Worm (Caenorhabditis elegans): ENCODE data around the gene K09C4.4.

Gene K09C4.4

DNA sequence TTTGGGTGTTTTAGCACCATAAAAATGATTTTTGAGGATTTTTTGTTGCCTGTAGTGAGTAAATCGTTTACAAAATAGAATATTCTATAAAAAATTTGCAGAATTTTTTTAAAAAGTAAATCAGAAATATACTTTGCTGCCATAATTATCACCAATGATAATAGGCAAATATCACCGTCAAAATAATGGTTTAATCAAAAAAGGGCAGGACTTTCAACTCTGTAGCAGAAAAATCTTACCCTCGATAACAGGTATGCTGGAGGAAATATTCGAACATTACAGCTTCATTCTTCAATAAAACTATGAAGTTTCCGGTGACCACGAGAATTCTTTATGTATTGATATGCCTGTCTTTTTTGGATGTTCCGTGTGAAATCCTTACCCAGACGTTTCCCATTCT, at the start of gene K09C4.4:
K09C4.4 (plus strand) TSS at position 301 of the 400 bp plus-strand sequence.
- no peak for TF ChIP-seq elt-3 (tag; optimal IDR thresholded peaks at IDR 0.05)
- no peak for TF ChIP-seq ceh-9 (tag; optimal IDR thresholded peaks at IDR 0.05)

DNA sequence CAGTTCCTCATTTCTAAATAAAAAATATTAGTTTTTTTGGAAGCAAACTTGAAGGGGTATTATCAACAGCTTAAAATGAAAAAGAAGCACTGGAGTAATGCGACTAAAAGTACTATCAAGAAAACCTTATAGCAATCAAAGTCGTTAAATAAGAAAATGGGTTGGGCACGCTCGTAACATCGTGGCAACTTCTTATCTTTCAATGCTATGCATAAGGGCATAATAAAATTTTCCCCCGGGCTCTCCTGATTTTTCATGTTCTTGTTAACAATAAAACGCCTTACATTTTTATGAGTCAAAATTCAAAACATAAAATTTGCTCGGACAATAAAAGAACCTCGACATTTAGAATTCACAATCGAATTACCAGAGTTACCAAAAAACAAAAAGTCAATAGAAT, 45.7 kb upstream of the K09C4.4 start, which contains the start of gene irg-7:
irg-7 (minus strand) TSS at position 23 of the 400 bp plus-strand sequence.
- TF ChIP-seq sea-2 (GFP tag; optimal IDR thresholded peaks at IDR 0.05) (no peak), pqm-1 (tag; optimal IDR thresholded peaks at IDR 0.05) (peak; percentile 74), elt-2 (tag; optimal IDR thresholded peaks at IDR 0.05) (peak; percentile 79)

DNA sequence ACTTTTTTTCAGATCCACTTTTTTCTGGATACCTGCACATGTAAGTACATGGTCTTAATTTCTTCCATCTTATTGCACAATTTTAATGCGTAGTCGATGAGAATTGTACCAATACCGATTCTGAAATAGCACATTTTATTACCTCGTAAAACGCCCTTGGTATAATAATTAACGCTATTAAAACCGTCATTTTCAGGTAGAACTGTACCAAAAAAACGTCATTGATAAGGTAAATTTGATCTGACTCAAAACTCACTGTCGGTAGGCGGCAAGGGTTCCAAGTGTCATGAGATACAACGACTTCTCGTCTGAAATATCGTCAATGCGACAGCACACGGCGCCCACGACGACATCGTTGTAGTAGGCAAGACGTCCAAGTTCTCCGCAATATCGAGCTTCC, 44.9 kb upstream of the K09C4.4 start:
- TF ChIP-seq nhr-12 (tag; optimal IDR thresholded peaks at IDR 0.05) (no peak), ceh-28 (tag; optimal IDR thresholded peaks at IDR 0.05) (no peak), elt-2 (tag; optimal IDR thresholded peaks at IDR 0.05) (peak; percentile 65), nhr-77 (tag; optimal IDR thresholded peaks at IDR 0.05) (no peak), lsy-12 (tag; optimal IDR thresholded peaks at IDR 0.05) (no peak), pqm-1 (tag; optimal IDR thresholded peaks at IDR 0.05) (peak; percentile 23), mml-1 (tag; optimal IDR thresholded peaks at IDR 0.05) (no peak), unc-39 (tag; optimal IDR thresholded peaks at IDR 0.05) (no peak), aly-2 (tag; optimal IDR thresholded peaks at IDR 0.05) (no peak), nhr-28 (tag; optimal IDR thresholded peaks at IDR 0.05) (no peak), nhr-25 (tag; optimal IDR thresholded peaks at IDR 0.05) (no peak)

DNA sequence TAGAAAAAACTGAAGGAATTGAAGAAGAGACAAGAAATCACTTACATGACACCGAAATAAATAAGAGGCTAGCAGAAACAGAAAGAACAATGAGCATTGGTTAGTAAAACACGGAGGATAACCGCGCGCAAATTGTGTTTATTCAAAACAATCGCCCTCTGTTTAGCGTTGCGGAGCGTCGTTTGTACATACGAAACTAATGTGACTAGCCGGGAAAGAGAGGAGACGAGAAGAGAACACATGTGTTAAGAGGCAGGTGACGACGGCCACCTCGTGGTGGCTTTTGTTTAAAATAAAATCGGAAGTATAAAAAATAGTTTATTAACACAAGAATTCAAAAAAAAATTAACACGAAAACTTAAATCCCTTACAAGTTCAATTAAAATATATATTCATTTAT, 43.5 kb upstream of the K09C4.4 start, which contains the start of gene F40F4.7:
F40F4.7 (minus strand) TSS at position 122 of the 400 bp plus-strand sequence.
- TF ChIP-seq lin-15B (tag; optimal IDR thresholded peaks at IDR 0.05) (peak; percentile 35), unc-39 (tag; optimal IDR thresholded peaks at IDR 0.05) (no peak), mdl-1 (tag; optimal IDR thresholded peaks at IDR 0.05) (no peak), nhr-11 (tag; optimal IDR thresholded peaks at IDR 0.05) (no peak), unc-62 (GFP tag; optimal IDR thresholded peaks at IDR 0.05) (no peak), egl-27 (tag; optimal IDR thresholded peaks at IDR 0.05) (no peak), nhr-23 (tag; optimal IDR thresholded peaks at IDR 0.05) (peak; percentile 49), ceh-28 (tag; optimal IDR thresholded peaks at IDR 0.05) (no peak), egl-5 (tag; optimal IDR thresholded peaks at IDR 0.05) (peak; percentile 74), pqm-1 (tag; optimal IDR thresholded peaks at IDR 0.05) (peak; percentile 39), nhr-25 (tag; optimal IDR thresholded peaks at IDR 0.05) (peak; percentile 47), nhr-67 (tag; optimal IDR thresholded peaks at IDR 0.05) (no peak), elt-2 (tag; optimal IDR thresholded peaks at IDR 0.05) (peak; percentile 59), hmg-11 (tag; optimal IDR thresholded peaks at IDR 0.05) (peak; percentile 20), ZK546.5 (tag; optimal IDR thresholded peaks at IDR 0.05) (no peak), lsy-12 (tag; optimal IDR thresholded peaks at IDR 0.05) (no peak), pha-4 (tag; optimal IDR thresholded peaks at IDR 0.05) (peak; percentile 93), jun-1 (tag; optimal IDR thresholded peaks at IDR 0.05) (peak; percentile 38), aly-2 (tag; optimal IDR thresholded peaks at IDR 0.05) (no peak), snpc-4 (tag; optimal IDR thresholded peaks at IDR 0.05) (no peak), lin-39 (tag; optimal IDR thresholded peaks at IDR 0.05) (peak; percentile 45), ama-1 (optimal IDR thresholded peaks at IDR 0.05) (no peak), nhr-12 (tag; optimal IDR thresholded peaks at IDR 0.05) (no peak), fos-1 (tag; optimal IDR thresholded peaks at IDR 0.05) (no peak)

DNA sequence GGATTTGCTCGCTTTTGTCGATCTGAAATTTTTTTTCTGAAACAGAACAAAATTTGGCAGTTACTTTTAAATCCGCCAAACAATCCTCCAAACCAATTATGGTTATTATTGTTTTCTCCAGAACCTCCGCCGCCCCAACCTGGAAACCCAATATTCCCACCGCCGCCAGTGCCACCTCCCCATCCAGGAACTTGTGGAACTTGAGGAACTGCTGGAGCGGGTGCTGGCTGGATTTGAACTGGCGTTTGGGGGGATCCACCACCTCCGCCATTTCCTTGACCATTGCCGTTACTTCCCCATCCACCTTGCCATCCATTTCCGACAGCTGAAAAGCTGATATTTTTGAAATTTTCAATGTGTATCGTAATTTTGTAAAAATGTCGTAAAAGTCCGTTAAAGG, 41.5 kb upstream of the K09C4.4 start:
- TF ChIP-seq sea-2 (GFP tag; optimal IDR thresholded peaks at IDR 0.05) (no peak), snpc-4 (tag; optimal IDR thresholded peaks at IDR 0.05) (no peak), nhr-25 (tag; optimal IDR thresholded peaks at IDR 0.05) (no peak), ceh-16 (tag; optimal IDR thresholded peaks at IDR 0.05) (no peak), elt-1 (tag; optimal IDR thresholded peaks at IDR 0.05) (no peak), lin-15B (tag; optimal IDR thresholded peaks at IDR 0.05) (no peak), fkh-10 (GFP tag; optimal IDR thresholded peaks at IDR 0.05) (no peak), nhr-28 (tag; optimal IDR thresholded peaks at IDR 0.05) (no peak), fkh-2 (tag; optimal IDR thresholded peaks at IDR 0.05) (no peak), eor-1 (tag; optimal IDR thresholded peaks at IDR 0.05) (no peak), elt-2 (tag; optimal IDR thresholded peaks at IDR 0.05) (no peak)

All from whole organism, L3 larva.